Worm (Caenorhabditis elegans) whole organism, mixed stage, embryonic: ENCODE measurements around the gene R08A2.7.

ENCODE experiments used
- mep-1 ChIP-seq: fragments of 150-350 bp; optimal IDR thresholded peaks from 2 replicates; lab custom pipeline; 2017; ENCODE audit warnings: missing biosample characterization, missing genetic modification reagents, missing genetic modification characterization, inconsistent platforms
- nhr-76 ChIP-seq: sonication (generic microtip); optimal IDR thresholded peaks from 2 replicates; lab custom pipeline; 2017; ENCODE audit warnings: missing biosample characterization, missing genetic modification characterization
- pha-4 ChIP-seq: fragments of 150-350 bp; optimal IDR thresholded peaks from 2 replicates; lab custom pipeline; 2018; ENCODE audit warnings: missing biosample characterization, missing genetic modification reagents, missing genetic modification characterization
- sem-2 ChIP-seq: fragments of 200-800 bp; sonication (Bioruptor generic); optimal IDR thresholded peaks from 2 replicates; lab custom pipeline; 2018; ENCODE audit warnings: mild to moderate bottlenecking, missing genetic modification characterization, missing compliant biosample characterization
- snpc-4 ChIP-seq: fragments of 150-350 bp; optimal IDR thresholded peaks from 2 replicates; lab custom pipeline; 2014; ENCODE audit warnings: missing biosample characterization, missing genetic modification characterization

DNA sequence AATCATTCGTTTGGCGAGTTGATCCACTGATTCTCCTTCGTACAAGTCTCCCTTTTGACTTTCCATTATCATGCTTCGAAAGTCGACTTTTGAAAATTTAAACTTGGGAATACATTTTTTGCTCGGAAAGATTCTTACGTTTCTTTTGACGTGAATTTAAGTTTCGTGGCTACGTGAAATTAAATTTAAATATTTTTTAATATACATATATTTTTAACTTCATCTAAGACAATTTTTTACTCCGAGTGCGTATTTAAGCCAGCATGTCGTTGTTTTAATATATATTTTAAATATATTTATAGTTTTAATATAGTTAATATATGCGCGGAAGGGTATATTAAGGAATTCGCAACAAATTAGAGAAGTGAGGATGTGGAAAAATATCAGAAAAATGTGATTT is 7.5 kb upstream of the R08A2.7 start, which contains the start of gene R08A2.2:
- TF ChIP-seq sem-2 (GFP tag; lab: Kevin White, UChicago), result no peak
- TF ChIP-seq mep-1, result no peak
- no peak for TF ChIP-seq pha-4 (tag; lab: Kevin White, UChicago)
- TF ChIP-seq snpc-4 (tag; lab: Kevin White, UChicago), result no peak
- TF ChIP-seq nhr-76 (tag; lab: Kevin White, UChicago), result no peak
